Fruit fly (Drosophila melanogaster): Measurements from ENCODE around the gene Pcyt2.

- TF ChIP-seq CG8478 (optimal IDR thresholded peaks at IDR 0.05) (no peak), NFAT (GFP tag; IDR thresholded peaks at IDR 0.05) (no peak), CG7745 (tag; optimal IDR thresholded peaks at IDR 0.05) (no peak), cas (GFP tag; IDR thresholded peaks at IDR 0.05) (no peak), D (optimal IDR thresholded peaks at IDR 0.05) (no peak), D (GFP tag; optimal IDR thresholded peaks at IDR 0.05) (peak; percentile 14)
Measured at dm6 chr3L:1602064-1602832, 49.0 kb downstream of the Pcyt2 start, which contains the start of gene CG12104.

All from whole organism, embryonic.